Fruit fly (Drosophila melanogaster): ENCODE measurements around the gene Apl.

DNA sequence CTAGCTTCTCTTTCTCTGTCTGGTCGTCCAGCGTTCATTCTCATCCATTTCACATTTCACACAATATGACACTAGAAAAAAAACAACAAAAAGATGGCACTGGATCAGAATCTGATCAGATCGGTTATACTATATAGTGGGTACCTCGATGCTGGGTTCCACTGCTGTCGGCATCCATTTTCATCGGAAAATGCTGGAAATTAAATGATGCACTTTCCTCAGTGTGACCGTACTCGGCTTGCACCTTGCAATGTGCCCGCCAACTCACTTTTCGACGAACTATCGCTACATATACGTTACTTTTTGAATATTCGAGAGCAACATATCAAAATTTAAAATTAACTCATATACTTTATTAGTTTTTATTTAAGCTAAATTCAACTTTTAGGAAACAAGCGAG, 4.1 kb upstream of the Apl start, which contains the start of gene tra:
- no peak for TF ChIP-seq Optix (GFP tag; IDR thresholded peaks at IDR 0.05)
- TF ChIP-seq Ssrp (tag; optimal IDR thresholded peaks at IDR 0.05), result no peak
- TF ChIP-seq cas (GFP tag; IDR thresholded peaks at IDR 0.05), result no peak
- TF ChIP-seq Spps (tag; optimal IDR thresholded peaks at IDR 0.05), result no peak
- TF ChIP-seq luna (GFP tag; optimal IDR thresholded peaks at IDR 0.05), result no peak
- TF ChIP-seq CG11247 (GFP tag; IDR thresholded peaks at IDR 0.05), result no peak
- TF ChIP-seq Gug (GFP tag; IDR thresholded peaks at IDR 0.05), result no peak
- no peak for TF ChIP-seq CG17361 (GFP tag; IDR thresholded peaks at IDR 0.05)
- no peak for TF ChIP-seq gcm (GFP tag; optimal IDR thresholded peaks at IDR 0.05)
- TF ChIP-seq scrt (GFP tag; optimal IDR thresholded peaks at IDR 0.05), result no peak

All from whole organism, embryonic.